Worm (Caenorhabditis elegans) whole organism, L1 larva: Measurements from ENCODE around the gene K02E7.7.

Experiments used
- C34B4.2 ChIP-seq: sonication (generic microtip); optimal IDR thresholded peaks from 2 replicates; lab custom pipeline; 2017; ENCODE audit warnings: mild to moderate bottlenecking, missing genetic modification characterization, missing compliant biosample characterization
- F16B12.6 ChIP-seq: fragments of 150-350 bp; optimal IDR thresholded peaks from 2 replicates; lab custom pipeline; 2014; ENCODE audit warnings: missing biosample characterization, missing genetic modification characterization
- Y116A8C.19 ChIP-seq: sonication (generic microtip); optimal IDR thresholded peaks from 2 replicates; lab custom pipeline; 2016; ENCODE audit warnings: missing compliant biosample characterization, missing genetic modification characterization, borderline replicate concordance
- aha-1 ChIP-seq: fragments of 150-350 bp; optimal IDR thresholded peaks from 2 replicates; lab custom pipeline; 2014; ENCODE audit warnings: missing biosample characterization, missing genetic modification characterization
- ceh-63 ChIP-seq: fragments of 200-800 bp; sonication (Bioruptor generic); optimal IDR thresholded peaks from 2 replicates; lab custom pipeline; 2018; ENCODE audit warnings: mild to moderate bottlenecking, missing genetic modification characterization, missing compliant biosample characterization
- ceh-82 ChIP-seq, 3 experiments: fragments of 150-350 bp in 1 of 3; sonication (generic microtip) in 2 of 3; optimal IDR thresholded peaks; 2 replicates each; lab custom pipeline; 2014 to 2017; ENCODE audit warnings: missing biosample characterization in 3 of 3, missing genetic modification characterization in 3 of 3
- ceh-88 ChIP-seq: fragments of 200-800 bp; sonication (Bioruptor generic); IDR thresholded peaks from 2 replicates; pipeline ENCODE4 v1.3.6; 2022; ENCODE audit warnings: missing genetic modification characterization, missing compliant biosample characterization
- ces-1 ChIP-seq: fragments of 150-350 bp; optimal IDR thresholded peaks from 2 replicates; lab custom pipeline; 2014; ENCODE audit warnings: missing biosample characterization, missing genetic modification reagents, missing genetic modification characterization
- dpl-1 ChIP-seq, 3 experiments: fragments of 150-350 bp in 2 of 3; sonication (generic microtip) in 1 of 3; optimal IDR thresholded peaks; 2 replicates each; lab custom pipeline; 2014 to 2017; ENCODE audit warnings: missing biosample characterization in 3 of 3, missing genetic modification characterization in 3 of 3, missing genetic modification reagents in 3 of 3
- efl-1 ChIP-seq, 4 experiments: fragments of 150-350 bp; optimal IDR thresholded peaks in 3 of 4; peaks in 1 of 4; 1 replicate in 1 of 4; 2 replicates in 3 of 4; lab custom pipeline; 2014; ENCODE audit warnings: missing biosample characterization in 2 of 4, missing genetic modification characterization in 2 of 4, missing genetic modification reagents in 2 of 4
- efl-3 ChIP-seq: fragments of 200-800 bp; sonication (Bioruptor generic); optimal IDR thresholded peaks from 2 replicates; lab custom pipeline; 2018; ENCODE audit warnings: mild to moderate bottlenecking, missing genetic modification characterization, missing compliant biosample characterization
- egl-27 ChIP-seq, 2 experiments: fragments of 150-350 bp in 1 of 2; sonication (generic microtip); optimal IDR thresholded peaks; 3 replicates each; lab custom pipeline; 2017 to 2018; ENCODE audit warnings: missing biosample characterization in 2 of 2, missing genetic modification characterization in 2 of 2, missing genetic modification reagents in 2 of 2
- elt-3 ChIP-seq, 6 experiments: fragments of 150-350 bp in 1 of 6; sonication (generic microtip); optimal IDR thresholded peaks; 2 replicates each; lab custom pipeline; 2017 to 2018; ENCODE audit warnings: missing biosample characterization in 6 of 6, missing genetic modification characterization in 6 of 6, inconsistent platforms in 1 of 6
- fkh-8 ChIP-seq: sonication (generic microtip); optimal IDR thresholded peaks from 2 replicates; lab custom pipeline; 2016; ENCODE audit warnings: mild to moderate bottlenecking, missing genetic modification characterization, missing compliant biosample characterization
- grh-1 ChIP-seq: fragments of 200-800 bp; sonication (Bioruptor generic); IDR thresholded peaks from 2 replicates; pipeline ENCODE4 v1.3.6; 2022; ENCODE audit warnings: missing genetic modification reagents, missing genetic modification characterization, missing compliant biosample characterization
- hlh-17 ChIP-seq: fragments of 200-800 bp; sonication (Bioruptor generic); optimal IDR thresholded peaks from 2 replicates; lab custom pipeline; 2018; ENCODE audit warnings: missing genetic modification characterization, mild to moderate bottlenecking, missing compliant biosample characterization, moderate library complexity, borderline replicate concordance
- hlh-4 ChIP-seq: sonication (generic microtip); optimal IDR thresholded peaks from 2 replicates; lab custom pipeline; 2016; ENCODE audit warnings: mild to moderate bottlenecking, missing genetic modification characterization, missing compliant biosample characterization
- jun-1 ChIP-seq: fragments of 150-350 bp; optimal IDR thresholded peaks from 2 replicates; lab custom pipeline; 2014; ENCODE audit warnings: missing biosample characterization, missing genetic modification reagents, missing genetic modification characterization
- lin-13 ChIP-seq: fragments of 150-350 bp; optimal IDR thresholded peaks from 2 replicates; lab custom pipeline; 2014; ENCODE audit warnings: missing biosample characterization, missing genetic modification reagents, missing genetic modification characterization
- lir-3 ChIP-seq: sonication (generic microtip); optimal IDR thresholded peaks from 2 replicates; lab custom pipeline; 2016; ENCODE audit warnings: mild to moderate bottlenecking, missing genetic modification characterization, moderate library complexity, missing compliant biosample characterization; ENCODE audit not compliant: poor library complexity
- lsy-2 ChIP-seq, 2 experiments: fragments of 150-350 bp; optimal IDR thresholded peaks; 2 replicates each; lab custom pipeline; 2014; ENCODE audit warnings: missing biosample characterization in 2 of 2, missing genetic modification characterization in 2 of 2
- mab-9 ChIP-seq: fragments of 200-800 bp; sonication (Bioruptor generic); IDR thresholded peaks from 2 replicates; pipeline ENCODE4 v1.3.6; 2022; ENCODE audit warnings: missing genetic modification reagents, missing genetic modification characterization, missing compliant biosample characterization
- mep-1 ChIP-seq: fragments of 150-350 bp; optimal IDR thresholded peaks from 2 replicates; lab custom pipeline; 2014; ENCODE audit warnings: missing biosample characterization, missing genetic modification characterization
- nhr-11 ChIP-seq: fragments of 150-350 bp; optimal IDR thresholded peaks from 2 replicates; lab custom pipeline; 2014; ENCODE audit warnings: missing biosample characterization, missing genetic modification characterization
- nhr-12 ChIP-seq: sonication (generic microtip); optimal IDR thresholded peaks from 2 replicates; lab custom pipeline; 2017; ENCODE audit warnings: missing biosample characterization, missing genetic modification characterization
- nhr-19 ChIP-seq: fragments of 200-800 bp; sonication (Bioruptor generic); conservative IDR thresholded peaks from 2 replicates; pipeline ENCODE4 v1.3.6; 2022; ENCODE audit warnings: missing genetic modification characterization, missing compliant biosample characterization
- nhr-28 ChIP-seq: fragments of 150-350 bp; optimal IDR thresholded peaks from 2 replicates; lab custom pipeline; 2014; ENCODE audit warnings: missing biosample characterization, missing genetic modification characterization
- nhr-85 ChIP-seq: sonication (generic microtip); peaks from one replicate; lab custom pipeline; 2016; ENCODE audit warnings: missing genetic modification characterization, inconsistent platforms, missing compliant biosample characterization
- nhr-90 ChIP-seq: sonication (generic microtip); optimal IDR thresholded peaks from 2 replicates; lab custom pipeline; 2016; ENCODE audit warnings: mild to moderate bottlenecking, missing genetic modification characterization, missing compliant biosample characterization; ENCODE audit not compliant: poor library complexity
- pag-3 ChIP-seq: sonication (generic microtip); optimal IDR thresholded peaks from 2 replicates; lab custom pipeline; 2017; ENCODE audit warnings: missing genetic modification characterization, mild to moderate bottlenecking, missing compliant biosample characterization, antibody characterized with exemption, borderline replicate concordance; ENCODE audit not compliant: insufficient read depth
- pax-3 ChIP-seq: fragments of 200-800 bp; sonication (Bioruptor generic); optimal IDR thresholded peaks from 2 replicates; lab custom pipeline; 2018; ENCODE audit warnings: mild to moderate bottlenecking, missing genetic modification characterization, moderate library complexity, missing compliant biosample characterization
- pqm-1 ChIP-seq: sonication (generic microtip); optimal IDR thresholded peaks from 3 replicates; lab custom pipeline; 2017; ENCODE audit warnings: missing biosample characterization, missing genetic modification characterization
- skn-1 ChIP-seq: fragments of 150-350 bp; optimal IDR thresholded peaks from 2 replicates; lab custom pipeline; 2014; ENCODE audit warnings: missing biosample characterization, missing genetic modification characterization
- snu-23 ChIP-seq: sonication (generic microtip); optimal IDR thresholded peaks from 2 replicates; lab custom pipeline; 2016; ENCODE audit warnings: missing genetic modification characterization, missing compliant biosample characterization
- swsn-7 ChIP-seq: sonication (generic microtip); optimal IDR thresholded peaks from 2 replicates; lab custom pipeline; 2016; ENCODE audit warnings: missing genetic modification characterization, missing compliant biosample characterization
- unc-30 ChIP-seq: sonication (generic microtip); optimal IDR thresholded peaks from 2 replicates; lab custom pipeline; 2017; ENCODE audit warnings: missing biosample characterization, missing genetic modification characterization
- unc-86 ChIP-seq: sonication (generic microtip); optimal IDR thresholded peaks from 2 replicates; lab custom pipeline; 2016; ENCODE audit warnings: missing genetic modification characterization, missing compliant biosample characterization
- unc-98 ChIP-seq: fragments of 200-800 bp; sonication (Bioruptor generic); IDR thresholded peaks from 2 replicates; pipeline ENCODE4 v1.3.6; 2022; ENCODE audit warnings: missing genetic modification characterization, missing compliant biosample characterization
- vab-15 ChIP-seq: sonication (generic microtip); optimal IDR thresholded peaks from 2 replicates; lab custom pipeline; 2017; ENCODE audit warnings: missing genotype, mild to moderate bottlenecking, missing genetic modification characterization, missing compliant biosample characterization
- xbp-1 ChIP-seq: sonication (generic microtip); optimal IDR thresholded peaks from 2 replicates; lab custom pipeline; 2016; ENCODE audit warnings: missing genetic modification characterization, missing compliant biosample characterization
- zag-1 ChIP-seq: fragments of 150-350 bp; optimal IDR thresholded peaks from 2 replicates; lab custom pipeline; 2014; ENCODE audit warnings: missing biosample characterization, missing genetic modification characterization
- zip-4 ChIP-seq: fragments of 200-800 bp; sonication (Bioruptor generic); optimal IDR thresholded peaks from 2 replicates; lab custom pipeline; 2018; ENCODE audit warnings: mild to moderate bottlenecking, missing genetic modification characterization, moderate library complexity, missing compliant biosample characterization
- ztf-11 ChIP-seq, 2 experiments: sonication (generic microtip); optimal IDR thresholded peaks; 2 replicates each; lab custom pipeline; 2016 to 2017; ENCODE audit warnings: missing genetic modification characterization in 2 of 2, missing biosample characterization in 1 of 2, missing compliant biosample characterization in 1 of 2

K02E7.7 gene

ce11 chrII:1086479-1086878 is 31.7 kb downstream of the K02E7.7 start (continued):
- peak; percentile 3 for TF ChIP-seq snu-23
- peak in 1 of 2 experiments; percentile 15 for TF ChIP-seq lsy-2 (tag; optimal IDR thresholded peaks at IDR 0.05; lab: Kevin White, UChicago)
- no peak for TF ChIP-seq dpl-1 (GFP tag; optimal IDR thresholded peaks at IDR 0.05; lab: Kevin White, UChicago)
- peak; percentile 76 for TF ChIP-seq nhr-85
- no peak for TF ChIP-seq swsn-7 (tag; lab: Kevin White, UChicago)
- TF ChIP-seq grh-1 = no peak
- no peak for TF ChIP-seq pqm-1
- TF ChIP-seq xbp-1 (tag; lab: Kevin White, UChicago) = no peak
- no peak for TF ChIP-seq pax-3 (tag; lab: Kevin White, UChicago)
- no peak for TF ChIP-seq unc-86 (tag; lab: Kevin White, UChicago)
- no peak for TF ChIP-seq Y116A8C.19
- no peak for TF ChIP-seq efl-1 (optimal IDR thresholded peaks at IDR 0.05; lab: Kevin White, UChicago)
- peak in 1 of 2 experiments; percentile 62 for TF ChIP-seq efl-1 (GFP tag; optimal IDR thresholded peaks at IDR 0.05 in 1 of 2; lab: Kevin White, UChicago)
- TF ChIP-seq nhr-28 (tag; lab: Kevin White, UChicago) = no peak
- TF ChIP-seq C34B4.2 = no peak
- no peak for TF ChIP-seq mab-9 (GFP tag; lab: Robert Waterston, UW)
- TF ChIP-seq skn-1 = no peak
- TF ChIP-seq ztf-11 (tag; optimal IDR thresholded peaks at IDR 0.05; lab: Kevin White, UChicago) = no peak
- TF ChIP-seq mep-1 (tag; lab: Kevin White, UChicago) = no peak
- TF ChIP-seq aha-1 (tag; lab: Kevin White, UChicago) = no peak
- TF ChIP-seq ceh-63 (GFP tag; lab: Kevin White, UChicago) = no peak
- TF ChIP-seq vab-15 = no peak
- no peak for TF ChIP-seq nhr-90 (tag; lab: Kevin White, UChicago)
- TF ChIP-seq lir-3 (tag; lab: Kevin White, UChicago) = no peak
- no peak for TF ChIP-seq ces-1 (GFP tag; lab: Kevin White, UChicago)
- TF ChIP-seq unc-98 (GFP tag; lab: Robert Waterston, UW) = no peak
- no peak for TF ChIP-seq nhr-19
- TF ChIP-seq unc-30 = no peak
- TF ChIP-seq efl-3 (GFP tag; lab: Kevin White, UChicago) = no peak
- TF ChIP-seq jun-1 (tag; lab: Kevin White, UChicago) = no peak
- TF ChIP-seq ceh-88 = no peak
- TF ChIP-seq nhr-12 (tag; lab: Kevin White, UChicago) = no peak
- TF ChIP-seq elt-3 (tag; optimal IDR thresholded peaks at IDR 0.05; lab: Kevin White, UChicago) = no peak
- no peak for TF ChIP-seq zip-4 (GFP tag; lab: Kevin White, UChicago)
- TF ChIP-seq egl-27 (tag; optimal IDR thresholded peaks at IDR 0.05; lab: Kevin White, UChicago) = no peak
- TF ChIP-seq zag-1 = no peak
- no peak for TF ChIP-seq nhr-11 (tag; lab: Kevin White, UChicago)
- no peak for TF ChIP-seq fkh-8 (tag; lab: Kevin White, UChicago)
- no peak for TF ChIP-seq hlh-17 (GFP tag; lab: Kevin White, UChicago)
- TF ChIP-seq hlh-4 (tag; lab: Kevin White, UChicago) = no peak
- TF ChIP-seq lin-13 (GFP tag; lab: Kevin White, UChicago) = no peak
- no peak for TF ChIP-seq pag-3 (tag; lab: Kevin White, UChicago)
- TF ChIP-seq ceh-82 (tag; optimal IDR thresholded peaks at IDR 0.05; lab: Kevin White, UChicago) = no peak
- TF ChIP-seq F16B12.6 = no peak
- TF ChIP-seq, all 84 proteins: peak for 9
